Worm (Caenorhabditis elegans) whole organism, L3 larva: ENCODE results near the gene F55G1.7.

Experiments
- ceh-28 ChIP-seq: fragments of 150-350 bp; optimal IDR thresholded peaks from 2 replicates; lab custom pipeline; 2014; ENCODE audit warnings: missing biosample characterization, missing genetic modification reagents, missing genetic modification characterization
- skn-1 ChIP-seq: fragments of 150-350 bp; optimal IDR thresholded peaks from 2 replicates; lab custom pipeline; 2014; ENCODE audit warnings: missing biosample characterization, missing genetic modification characterization
- ztf-11 ChIP-seq: fragments of 150-350 bp; optimal IDR thresholded peaks from 2 replicates; lab custom pipeline; 2014; ENCODE audit warnings: missing biosample characterization, missing genetic modification characterization

- TF ChIP-seq skn-1 (tag; lab: Kevin White, UChicago) (no peak), ztf-11 (tag; lab: Kevin White, UChicago) (no peak), ceh-28 (tag; lab: Kevin White, UChicago) (no peak)
Observed at ce11 chrIV:7500924-7501323, 31.3 kb upstream of the F55G1.7 start.
